Worm (Caenorhabditis elegans) whole organism, young adult: Measurements from ENCODE around the gene Y39A3B.1.

Experiments
- F39B2.1 ChIP-seq: fragments of 200-800 bp; sonication (Bioruptor generic); IDR thresholded peaks from 2 replicates; pipeline ENCODE4 v1.3.6; 2022; ENCODE audit warnings: missing genetic modification reagents, missing genetic modification characterization, missing compliant biosample characterization
- aptf-3 ChIP-seq: fragments of 200-800 bp; sonication (Bioruptor generic); IDR thresholded peaks from 2 replicates; pipeline ENCODE4 v1.3.6; 2022; ENCODE audit warnings: missing genetic modification characterization, missing compliant biosample characterization
- atf-7 ChIP-seq: sonication (generic microtip); optimal IDR thresholded peaks from 2 replicates; lab custom pipeline; 2017; ENCODE audit warnings: mild to moderate bottlenecking, missing genetic modification characterization, missing compliant biosample characterization
- ceh-100 ChIP-seq: fragments of 200-800 bp; sonication (Bioruptor generic); IDR thresholded peaks from 2 replicates; pipeline ENCODE4 v1.3.6; 2022; ENCODE audit warnings: missing genetic modification reagents, missing genetic modification characterization, missing compliant biosample characterization
- dpl-1 ChIP-seq: fragments of 150-350 bp; optimal IDR thresholded peaks from 2 replicates; lab custom pipeline; 2014; ENCODE audit warnings: missing biosample characterization, missing genetic modification reagents, missing genetic modification characterization
- ets-4 ChIP-seq: fragments of 200-800 bp; sonication (Bioruptor generic); optimal IDR thresholded peaks from 2 replicates; lab custom pipeline; 2018; ENCODE audit warnings: mild to moderate bottlenecking, missing genetic modification characterization, missing compliant biosample characterization
- hmg-1.2 ChIP-seq: fragments of 200-800 bp; sonication (Bioruptor generic); IDR thresholded peaks from 2 replicates; pipeline ENCODE4 v1.3.6; 2022; ENCODE audit warnings: missing genetic modification reagents, missing genetic modification characterization, missing compliant biosample characterization
- lin-40 ChIP-seq: sonication (generic microtip); optimal IDR thresholded peaks from 2 replicates; lab custom pipeline; 2016; ENCODE audit warnings: missing genetic modification characterization, mild to moderate bottlenecking, missing compliant biosample characterization, missing genotype, missing genetic modification reagents
- tlf-1 ChIP-seq: fragments of 200-800 bp; sonication (Bioruptor generic); optimal IDR thresholded peaks from 2 replicates; lab custom pipeline; 2018; ENCODE audit warnings: mild to moderate bottlenecking, missing genetic modification characterization, missing compliant biosample characterization
- ztf-28 ChIP-seq: fragments of 200-800 bp; sonication (Bioruptor generic); IDR thresholded peaks from 2 replicates; pipeline ENCODE4 v1.3.6; 2022; ENCODE audit warnings: missing genetic modification reagents, missing genetic modification characterization, missing compliant biosample characterization

- TF ChIP-seq dpl-1 (GFP tag; lab: Kevin White, UChicago) = no peak
- TF ChIP-seq atf-7 = no peak
- TF ChIP-seq ztf-28 (GFP tag; lab: Robert Waterston, UW) = no peak
- no peak for TF ChIP-seq lin-40 (tag; lab: Kevin White, UChicago)
- TF ChIP-seq F39B2.1 (GFP tag; lab: Robert Waterston, UW) = no peak
- no peak for TF ChIP-seq hmg-1.2 (GFP tag; lab: Robert Waterston, UW)
- no peak for TF ChIP-seq aptf-3 (GFP tag; lab: Robert Waterston, UW)
- no peak for TF ChIP-seq ceh-100 (GFP tag; lab: Robert Waterston, UW)
- TF ChIP-seq tlf-1 (GFP tag; lab: Kevin White, UChicago) = no peak
- TF ChIP-seq ets-4 (GFP tag; lab: Kevin White, UChicago) = no peak
Measured at ce11 chrIII:2012561-2012960, 6.7 kb downstream of the Y39A3B.1 start.
